Fruit fly (Drosophila melanogaster): ENCODE measurements around the gene Gs1.

Gene Gs1

dm6 chr2L:182360-183144, 50.7 kb downstream of the Gs1 start (continued):
- no peak for TF ChIP-seq Dref (GFP tag; IDR thresholded peaks at IDR 0.05)
- no peak for TF ChIP-seq Bteb2 (GFP tag; optimal IDR thresholded peaks at IDR 0.05)
- TF ChIP-seq Deaf1 (tag; optimal IDR thresholded peaks at IDR 0.05) = no peak
- no peak for TF ChIP-seq Kr (GFP tag; optimal IDR thresholded peaks at IDR 0.05)
- TF ChIP-seq Usf (GFP tag; optimal IDR thresholded peaks at IDR 0.05) = no peak
- TF ChIP-seq jigr1 (GFP tag; IDR thresholded peaks at IDR 0.05) = no peak
- TF ChIP-seq inv (GFP tag; IDR thresholded peaks at IDR 0.05; ENCODE audit: partially characterized antibody) = no peak; the same call in 1 of the 2 replicates
- TF ChIP-seq gfzf (GFP tag; optimal IDR thresholded peaks at IDR 0.05) = no peak
- TF ChIP-seq CG12219 (GFP tag; optimal IDR thresholded peaks at IDR 0.05) = no peak
- no peak for TF ChIP-seq CG3281 (GFP tag; optimal IDR thresholded peaks at IDR 0.05)
- TF ChIP-seq BEAF-32 (GFP tag; optimal IDR thresholded peaks at IDR 0.05) = peak; percentile 58
- no peak for TF ChIP-seq CG1832 (GFP tag; optimal IDR thresholded peaks at IDR 0.05)
- TF ChIP-seq CG2889 (GFP tag; IDR thresholded peaks at IDR 0.05) = no peak
- TF ChIP-seq CG8944 (GFP tag; optimal IDR thresholded peaks at IDR 0.05) = no peak
- TF ChIP-seq Bdp1 (GFP tag; optimal IDR thresholded peaks at IDR 0.05) = no peak
- no peak for TF ChIP-seq CG15011 (GFP tag; optimal IDR thresholded peaks at IDR 0.05)
- TF ChIP-seq CG10209 (GFP tag; optimal IDR thresholded peaks at IDR 0.05) = no peak
- no peak for TF ChIP-seq al (GFP tag; IDR thresholded peaks at IDR 0.05)
- no peak for TF ChIP-seq NK7.1 (GFP tag; optimal IDR thresholded peaks at IDR 0.05)
- TF ChIP-seq CG31365 (tag; optimal IDR thresholded peaks at IDR 0.05) = no peak
- peak; percentile 100 for TF ChIP-seq CG9437 (GFP tag; optimal IDR thresholded peaks at IDR 0.05)
- no peak; the same call in none of the 2 replicates for TF ChIP-seq unc-4 (GFP tag; IDR thresholded peaks at IDR 0.05; ENCODE audit: partially characterized antibody)
- no peak for TF ChIP-seq abd-A (tag; optimal IDR thresholded peaks at IDR 0.05)
- no peak for TF ChIP-seq CG10565 (GFP tag; optimal IDR thresholded peaks at IDR 0.05)
- TF ChIP-seq CG7271 (tag; optimal IDR thresholded peaks at IDR 0.05) = no peak
- TF ChIP-seq seq (GFP tag; IDR thresholded peaks at IDR 0.05) = no peak
- TF ChIP-seq CG7928 (GFP tag; optimal IDR thresholded peaks at IDR 0.05) = no peak
- peak; percentile 22 for TF ChIP-seq Dp (GFP tag; optimal IDR thresholded peaks at IDR 0.05)
- no peak for TF ChIP-seq salm (tag; optimal IDR thresholded peaks at IDR 0.05)
- no peak for TF ChIP-seq ara (GFP tag; IDR thresholded peaks at IDR 0.05)
- no peak for TF ChIP-seq CG2116 (GFP tag; optimal IDR thresholded peaks at IDR 0.05)
- TF ChIP-seq CG4854 (GFP tag; optimal IDR thresholded peaks at IDR 0.05) = no peak
- TF ChIP-seq CG18599 (GFP tag; optimal IDR thresholded peaks at IDR 0.05) = peak; percentile 2
- no peak for TF ChIP-seq Jarid2 (GFP tag; optimal IDR thresholded peaks at IDR 0.05)
- TF ChIP-seq pan (optimal IDR thresholded peaks at IDR 0.05) = no peak
- no peak for TF ChIP-seq pan (GFP tag; optimal IDR thresholded peaks at IDR 0.05 in 1 of 2, IDR thresholded peaks at IDR 0.05 in 1 of 2)
- TF ChIP-seq Dll (GFP tag; IDR thresholded peaks at IDR 0.05; ENCODE audit: partially characterized antibody) = peak; percentile 53; the same call in 3 of the 4 replicates
- TF ChIP-seq Sry-δ (GFP tag; optimal IDR thresholded peaks at IDR 0.05) = peak; percentile 9
- no peak for TF ChIP-seq cwo (GFP tag; optimal IDR thresholded peaks at IDR 0.05)
- TF ChIP-seq grau (tag; optimal IDR thresholded peaks at IDR 0.05) = no peak
- no peak for TF ChIP-seq BtbVII (GFP tag; optimal IDR thresholded peaks at IDR 0.05)
- TF ChIP-seq CG13287 (GFP tag; IDR thresholded peaks at IDR 0.05; ENCODE audit: partially characterized antibody) = peak; percentile 72
- TF ChIP-seq PHDP (tag; optimal IDR thresholded peaks at IDR 0.05) = no peak
- TF ChIP-seq org-1 (GFP tag; optimal IDR thresholded peaks at IDR 0.05) = no peak
- TF ChIP-seq CG14710 (tag; optimal IDR thresholded peaks at IDR 0.05) = no peak
- TF ChIP-seq CG31388 (GFP tag; optimal IDR thresholded peaks at IDR 0.05) = no peak
- TF ChIP-seq CG16863 (GFP tag; optimal IDR thresholded peaks at IDR 0.05) = no peak
- no peak for TF ChIP-seq Chrac-16 (GFP tag; optimal IDR thresholded peaks at IDR 0.05)
- no peak for TF ChIP-seq CG10147 (GFP tag; optimal IDR thresholded peaks at IDR 0.05)

Measured in whole organism, embryonic.